Worm (Caenorhabditis elegans) whole organism, midembryonic: ENCODE results near the gene ZK470.2.

ENCODE experiments used
- T22C8.4 ChIP-seq: fragments of 200-800 bp; sonication (Bioruptor generic); IDR thresholded peaks from 2 replicates; pipeline ENCODE4 v1.3.6; 2022; ENCODE audit warnings: missing genetic modification characterization, missing compliant biosample characterization
- flt-1 ChIP-seq: fragments of 200-800 bp; sonication (Bioruptor generic); IDR thresholded peaks from 2 replicates; pipeline ENCODE4 v1.3.6; 2022; ENCODE audit warnings: missing genetic modification characterization, missing compliant biosample characterization
- klf-2 ChIP-seq: fragments of 200-800 bp; sonication (Bioruptor generic); conservative IDR thresholded peaks from 2 replicates; pipeline ENCODE4 v1.3.6; 2022; ENCODE audit warnings: missing genetic modification reagents, missing genetic modification characterization, missing compliant biosample characterization
- ztf-23 ChIP-seq: fragments of 200-800 bp; sonication (Bioruptor generic); IDR thresholded peaks from 2 replicates; pipeline ENCODE4 v1.3.6; 2022; ENCODE audit warnings: missing genetic modification reagents, missing genetic modification characterization, missing compliant biosample characterization

DNA sequence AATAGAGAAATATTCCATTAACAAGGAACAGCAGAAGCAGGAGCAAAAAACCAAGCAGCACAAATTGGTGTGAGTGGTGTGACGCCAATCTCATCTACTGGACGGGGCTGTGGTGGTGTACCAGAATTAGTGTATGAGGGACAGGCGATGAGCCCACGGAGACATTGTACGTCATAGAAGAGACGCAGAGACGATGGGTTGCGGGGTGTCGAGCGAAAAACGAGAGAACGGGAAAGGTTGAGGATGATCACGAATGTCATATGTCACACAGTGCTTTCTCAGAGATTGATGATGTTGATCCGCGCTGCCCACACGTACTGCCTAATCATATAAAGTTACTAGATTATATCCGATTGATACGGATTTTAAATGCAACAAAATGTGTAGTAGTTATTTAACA lies 22.9 kb downstream of the ZK470.2 start:
- TF ChIP-seq ztf-23 (GFP tag; lab: Robert Waterston, UW) (no peak), flt-1 (GFP tag; lab: Robert Waterston, UW) (no peak), klf-2 (GFP tag; lab: Robert Waterston, UW) (no peak), T22C8.4 (no peak)
